Worm (Caenorhabditis elegans) whole organism, midembryonic: ENCODE measurements around the gene cpx-2.

Experiments used
- flt-1 ChIP-seq: fragments of 200-800 bp; sonication (Bioruptor generic); IDR thresholded peaks from 2 replicates; pipeline ENCODE4 v1.3.6; 2022; ENCODE audit warnings: missing genetic modification characterization, missing compliant biosample characterization
- tab-1 ChIP-seq: fragments of 200-800 bp; sonication (Bioruptor generic); IDR thresholded peaks from 2 replicates; pipeline ENCODE4 v1.3.6; 2022; ENCODE audit warnings: missing genetic modification characterization, missing compliant biosample characterization
- ztf-23 ChIP-seq: fragments of 200-800 bp; sonication (Bioruptor generic); IDR thresholded peaks from 2 replicates; pipeline ENCODE4 v1.3.6; 2022; ENCODE audit warnings: missing genetic modification reagents, missing genetic modification characterization, missing compliant biosample characterization

DNA sequence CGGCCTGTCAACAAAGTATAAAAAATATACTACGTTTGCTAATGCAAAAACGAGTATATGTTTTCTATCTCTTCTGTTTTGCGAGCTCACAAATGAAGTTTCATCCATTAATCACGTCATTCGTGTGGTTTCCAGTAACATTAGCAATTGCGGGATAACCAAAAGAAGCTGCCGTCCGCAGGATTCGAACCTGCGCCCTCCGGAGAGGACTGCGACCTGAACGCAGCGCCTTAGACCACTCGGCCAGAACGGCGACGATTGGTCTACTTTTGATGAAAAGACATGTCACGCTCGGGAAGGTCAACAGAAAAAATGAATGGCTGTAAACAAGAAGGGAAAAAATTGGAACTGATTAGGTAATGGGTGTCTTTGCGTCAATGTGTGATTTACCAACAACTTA is 32.2 kb downstream of the cpx-2 start:
- TF ChIP-seq ztf-23 (GFP tag; lab: Robert Waterston, UW) (no peak), tab-1 (GFP tag; lab: Robert Waterston, UW) (no peak), flt-1 (no peak)
